Worm (Caenorhabditis elegans) whole organism, L3 larva: Measurements from ENCODE around the gene ucr-2.2.

Experiments
- R02D3.7 ChIP-seq: fragments of 150-350 bp; optimal IDR thresholded peaks from 2 replicates; lab custom pipeline; 2014; ENCODE audit warnings: missing biosample characterization, missing genetic modification characterization
- ceh-82 ChIP-seq: fragments of 150-350 bp; optimal IDR thresholded peaks from 2 replicates; lab custom pipeline; 2014; ENCODE audit warnings: missing biosample characterization, missing genetic modification characterization
- egl-5 ChIP-seq: fragments of 150-350 bp; optimal IDR thresholded peaks from 2 replicates; lab custom pipeline; 2017; ENCODE audit warnings: missing biosample characterization, missing genetic modification reagents, missing genetic modification characterization, inconsistent platforms
- fkh-10 ChIP-seq: sonication (generic microtip); optimal IDR thresholded peaks from 2 replicates; lab custom pipeline; 2017; ENCODE audit warnings: missing biosample characterization, missing genetic modification reagents, missing genetic modification characterization
- jun-1 ChIP-seq: fragments of 150-350 bp; optimal IDR thresholded peaks from 2 replicates; lab custom pipeline; 2014; ENCODE audit warnings: missing biosample characterization, missing genetic modification reagents, missing genetic modification characterization
- mdl-1 ChIP-seq: fragments of 150-350 bp; optimal IDR thresholded peaks from 2 replicates; lab custom pipeline; 2014; ENCODE audit warnings: missing biosample characterization, missing genetic modification characterization
- nhr-12 ChIP-seq: fragments of 150-350 bp; optimal IDR thresholded peaks from 2 replicates; lab custom pipeline; 2014; ENCODE audit warnings: missing biosample characterization, missing genetic modification characterization
- nhr-25 ChIP-seq: sonication (generic microtip); optimal IDR thresholded peaks from 2 replicates; lab custom pipeline; 2017; ENCODE audit warnings: missing biosample characterization, missing genetic modification characterization
- nhr-76 ChIP-seq: fragments of 150-350 bp; sonication (generic microtip); optimal IDR thresholded peaks from 5 replicates; lab custom pipeline; 2014; ENCODE audit warnings: missing biosample characterization, missing genetic modification characterization
- snpc-4 ChIP-seq: fragments of 150-350 bp; optimal IDR thresholded peaks from 2 replicates; lab custom pipeline; 2014; ENCODE audit warnings: missing biosample characterization, missing genetic modification characterization
- unc-39 ChIP-seq: sonication (generic microtip); optimal IDR thresholded peaks from 4 replicates; lab custom pipeline; 2017; ENCODE audit warnings: missing biosample characterization, missing genetic modification characterization
- ztf-4 ChIP-seq: fragments of 150-350 bp; optimal IDR thresholded peaks from 2 replicates; lab custom pipeline; 2014; ENCODE audit warnings: missing biosample characterization, missing genetic modification characterization

DNA sequence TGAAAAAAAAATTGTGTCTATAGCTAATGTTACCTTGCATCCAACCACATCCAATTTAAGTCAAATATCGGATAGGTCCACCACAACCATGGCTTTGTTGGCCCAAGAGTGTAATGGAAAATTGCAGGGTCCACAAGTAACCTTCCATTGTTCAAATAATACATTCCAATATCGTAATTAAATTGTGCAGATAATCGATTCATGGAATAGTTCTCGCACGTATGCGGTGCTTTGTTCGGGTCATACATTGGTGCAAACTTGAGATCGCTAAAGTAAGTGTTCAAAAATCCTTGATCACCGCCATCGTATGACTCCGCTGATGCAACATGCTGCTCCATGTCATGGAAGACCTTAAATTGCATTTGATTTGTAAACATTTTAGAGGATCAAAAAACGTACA is 10.6 kb upstream of the ucr-2.2 start:
- TF ChIP-seq jun-1 (tag; lab: Kevin White, UChicago) (no peak), R02D3.7 (tag; lab: Kevin White, UChicago) (no peak), ceh-82 (tag; lab: Kevin White, UChicago) (no peak), snpc-4 (tag; lab: Kevin White, UChicago) (no peak), ztf-4 (no peak), nhr-76 (tag; lab: Kevin White, UChicago) (no peak), nhr-25 (tag; lab: Kevin White, UChicago) (no peak), mdl-1 (no peak), nhr-12 (tag; lab: Kevin White, UChicago) (no peak), fkh-10 (GFP tag; lab: Kevin White, UChicago) (no peak), unc-39 (tag; lab: Kevin White, UChicago) (no peak), egl-5 (tag; lab: Kevin White, UChicago) (no peak)
